Worm (Caenorhabditis elegans) whole organism, L2 larva: ENCODE measurements around the gene K10F12.7.

Source experiments
- F13H6.1 ChIP-seq: sonication (generic microtip); optimal IDR thresholded peaks from 2 replicates; lab custom pipeline; 2016; ENCODE audit warnings: missing genetic modification characterization, missing compliant biosample characterization
- R02D3.7 ChIP-seq: fragments of 150-350 bp; optimal IDR thresholded peaks from 2 replicates; lab custom pipeline; 2014; ENCODE audit warnings: missing biosample characterization, missing genetic modification characterization
- Y55F3AM.14 ChIP-seq: fragments of 200-800 bp; sonication (Bioruptor generic); optimal IDR thresholded peaks from 2 replicates; lab custom pipeline; 2018; ENCODE audit warnings: mild to moderate bottlenecking, missing genetic modification characterization, missing compliant biosample characterization
- ZK546.5 ChIP-seq: sonication (generic microtip); optimal IDR thresholded peaks from 2 replicates; lab custom pipeline; 2017; ENCODE audit warnings: missing biosample characterization, missing genetic modification characterization
- alr-1 ChIP-seq: fragments of 150-350 bp; optimal IDR thresholded peaks from 2 replicates; lab custom pipeline; 2014; ENCODE audit warnings: missing biosample characterization, missing genetic modification characterization
- aly-2 ChIP-seq: fragments of 150-350 bp; optimal IDR thresholded peaks from 2 replicates; lab custom pipeline; 2014; ENCODE audit warnings: missing biosample characterization, missing genetic modification characterization
- ama-1 ChIP-seq: fragments of 150-350 bp; optimal IDR thresholded peaks from 2 replicates; lab custom pipeline; 2018; ENCODE audit warnings: inconsistent platforms
- blmp-1 ChIP-seq: sonication (generic microtip); optimal IDR thresholded peaks from 2 replicates; lab custom pipeline; 2017; ENCODE audit warnings: missing genetic modification characterization, mild to moderate bottlenecking, missing compliant biosample characterization, antibody characterized with exemption, moderate library complexity; ENCODE audit not compliant: insufficient read depth
- ceh-16 ChIP-seq: fragments of 150-350 bp; optimal IDR thresholded peaks from 2 replicates; lab custom pipeline; 2014; ENCODE audit warnings: missing biosample characterization, missing genetic modification characterization
- ceh-82 ChIP-seq: fragments of 150-350 bp; optimal IDR thresholded peaks from 2 replicates; lab custom pipeline; 2014; ENCODE audit warnings: missing biosample characterization, missing genetic modification characterization
- crh-2 ChIP-seq: sonication (generic microtip); optimal IDR thresholded peaks from 2 replicates; lab custom pipeline; 2017; ENCODE audit warnings: missing biosample characterization, missing genetic modification characterization
- egl-27 ChIP-seq: sonication (generic microtip); optimal IDR thresholded peaks from 3 replicates; lab custom pipeline; 2017; ENCODE audit warnings: missing biosample characterization, missing genetic modification reagents, missing genetic modification characterization
- elt-1 ChIP-seq: fragments of 150-350 bp; optimal IDR thresholded peaks from 2 replicates; lab custom pipeline; 2014; ENCODE audit warnings: missing biosample characterization, missing genetic modification characterization
- fos-1 ChIP-seq: fragments of 150-350 bp; optimal IDR thresholded peaks from 2 replicates; lab custom pipeline; 2014; ENCODE audit warnings: missing biosample characterization, missing genetic modification characterization
- gmeb-1 ChIP-seq: fragments of 150-350 bp; optimal IDR thresholded peaks from 2 replicates; lab custom pipeline; 2014; ENCODE audit warnings: missing biosample characterization, missing genetic modification characterization
- lin-11 ChIP-seq: fragments of 150-350 bp; sonication (generic microtip); optimal IDR thresholded peaks from 2 replicates; lab custom pipeline; 2014; ENCODE audit warnings: missing biosample characterization, missing genetic modification characterization, inconsistent platforms, mixed read lengths
- lin-13 ChIP-seq: fragments of 150-350 bp; optimal IDR thresholded peaks from 2 replicates; lab custom pipeline; 2014; ENCODE audit warnings: missing biosample characterization, missing genetic modification reagents, missing genetic modification characterization
- lin-39 ChIP-seq: fragments of 150-350 bp; optimal IDR thresholded peaks from 2 replicates; lab custom pipeline; 2014; ENCODE audit warnings: missing biosample characterization, missing genetic modification reagents, missing genetic modification characterization
- lsy-2 ChIP-seq, 2 experiments: fragments of 150-350 bp in 1 of 2; sonication (generic microtip) in 1 of 2; optimal IDR thresholded peaks; 2 replicates each; lab custom pipeline; 2014 to 2017; ENCODE audit warnings: missing biosample characterization in 2 of 2, missing genetic modification characterization in 2 of 2
- mbf-1 ChIP-seq: sonication (generic microtip); optimal IDR thresholded peaks from 2 replicates; lab custom pipeline; 2017; ENCODE audit warnings: missing biosample characterization, missing genetic modification characterization
- mdl-1 ChIP-seq, 2 experiments: fragments of 150-350 bp in 1 of 2; sonication (generic microtip) in 1 of 2; optimal IDR thresholded peaks; 2 replicates each; lab custom pipeline; 2017; ENCODE audit warnings: missing biosample characterization in 2 of 2, missing genetic modification characterization in 2 of 2
- nhr-10 ChIP-seq: sonication (generic microtip); optimal IDR thresholded peaks from 2 replicates; lab custom pipeline; 2017; ENCODE audit warnings: missing biosample characterization, missing genetic modification characterization
- nhr-11 ChIP-seq: fragments of 150-350 bp; optimal IDR thresholded peaks from 2 replicates; lab custom pipeline; 2014; ENCODE audit warnings: missing biosample characterization, missing genetic modification characterization
- nhr-12 ChIP-seq: fragments of 150-350 bp; optimal IDR thresholded peaks from 2 replicates; lab custom pipeline; 2014; ENCODE audit warnings: missing biosample characterization, missing genetic modification characterization
- nhr-21 ChIP-seq: fragments of 150-350 bp; optimal IDR thresholded peaks from 2 replicates; lab custom pipeline; 2014; ENCODE audit warnings: missing biosample characterization, missing genetic modification characterization
- nhr-23 ChIP-seq: fragments of 150-350 bp; optimal IDR thresholded peaks from 2 replicates; lab custom pipeline; 2014; ENCODE audit warnings: missing biosample characterization, missing genetic modification reagents, missing genetic modification characterization
- nhr-237 ChIP-seq: fragments of 150-350 bp; optimal IDR thresholded peaks from 2 replicates; lab custom pipeline; 2014; ENCODE audit warnings: missing biosample characterization, missing genetic modification characterization
- nhr-25 ChIP-seq: fragments of 150-350 bp; sonication (generic microtip); optimal IDR thresholded peaks from 3 replicates; lab custom pipeline; 2014; ENCODE audit warnings: missing biosample characterization, missing genetic modification characterization
- nhr-6 ChIP-seq: fragments of 150-350 bp; optimal IDR thresholded peaks from 2 replicates; lab custom pipeline; 2014; ENCODE audit warnings: missing biosample characterization, missing genetic modification characterization
- peb-1 ChIP-seq: fragments of 150-350 bp; optimal IDR thresholded peaks from 2 replicates; lab custom pipeline; 2014; ENCODE audit warnings: missing biosample characterization, missing genetic modification characterization
- skn-1 ChIP-seq: sonication (generic microtip); optimal IDR thresholded peaks from 2 replicates; lab custom pipeline; 2017; ENCODE audit warnings: missing biosample characterization, missing genetic modification characterization
- sma-3 ChIP-seq: sonication (generic microtip); optimal IDR thresholded peaks from 2 replicates; lab custom pipeline; 2016; ENCODE audit warnings: missing genetic modification reagents, missing genetic modification characterization, missing compliant biosample characterization
- sma-9 ChIP-seq, 2 experiments: fragments of 150-350 bp in 1 of 2; sonication (generic microtip) in 1 of 2; optimal IDR thresholded peaks; 2 replicates each; lab custom pipeline; 2014 to 2016; ENCODE audit warnings: missing genetic modification characterization in 2 of 2, mild to moderate bottlenecking in 1 of 2, missing biosample characterization in 1 of 2, missing compliant biosample characterization in 1 of 2, missing genetic modification reagents in 1 of 2, moderate library complexity in 1 of 2
- unc-39 ChIP-seq: fragments of 150-350 bp; optimal IDR thresholded peaks from 2 replicates; lab custom pipeline; 2014; ENCODE audit warnings: missing biosample characterization, missing genetic modification characterization
- unc-55 ChIP-seq: fragments of 150-350 bp; sonication (generic microtip); optimal IDR thresholded peaks from 3 replicates; lab custom pipeline; 2014; ENCODE audit warnings: missing biosample characterization, missing genetic modification reagents, missing genetic modification characterization
- unc-62 ChIP-seq: fragments of 150-350 bp; optimal IDR thresholded peaks from 2 replicates; lab custom pipeline; 2014; ENCODE audit warnings: missing biosample characterization, missing genetic modification reagents, missing genetic modification characterization
- zag-1 ChIP-seq: fragments of 150-350 bp; optimal IDR thresholded peaks from 2 replicates; lab custom pipeline; 2014; ENCODE audit warnings: missing biosample characterization, missing genetic modification characterization
- ztf-1 ChIP-seq: fragments of 200-800 bp; sonication (Bioruptor generic); conservative IDR thresholded peaks from 2 replicates; pipeline ENCODE4 v1.3.6; 2022; ENCODE audit warnings: missing genetic modification characterization, missing compliant biosample characterization
- ztf-4 ChIP-seq: fragments of 150-350 bp; optimal IDR thresholded peaks from 2 replicates; lab custom pipeline; 2014; ENCODE audit warnings: missing biosample characterization, missing genetic modification characterization

Gene K10F12.7

DNA sequence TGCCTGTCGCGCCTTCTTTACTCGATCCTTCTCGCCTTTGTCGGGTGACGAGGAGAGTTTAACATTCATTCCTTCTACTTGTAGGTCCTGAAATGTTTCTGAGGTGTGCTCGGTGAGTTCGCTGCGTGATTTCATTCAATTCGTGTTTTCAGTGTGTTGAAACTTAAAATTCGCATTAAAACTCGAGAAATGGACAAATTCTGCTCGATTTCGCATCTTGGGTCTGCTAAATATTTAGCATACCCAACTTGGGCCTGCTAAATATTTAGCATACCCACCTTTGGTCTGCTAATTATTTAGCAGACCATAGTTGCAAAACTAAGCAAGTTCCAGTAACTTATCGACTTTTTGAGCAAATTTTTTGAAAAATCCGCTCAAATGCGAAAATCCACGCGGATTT lies 35.0 kb downstream of the K10F12.7 start:
- no peak for TF ChIP-seq nhr-6 (tag; lab: Kevin White, UChicago)
- no peak for TF ChIP-seq ama-1
- TF ChIP-seq unc-39 (tag; lab: Kevin White, UChicago), result no peak
- no peak for TF ChIP-seq egl-27
- TF ChIP-seq ceh-82 (tag; lab: Kevin White, UChicago), result no peak
- TF ChIP-seq crh-2 (tag; lab: Kevin White, UChicago), result no peak
- no peak for TF ChIP-seq lsy-2 (tag; optimal IDR thresholded peaks at IDR 0.05; lab: Kevin White, UChicago)
- TF ChIP-seq lin-13 (GFP tag; lab: Kevin White, UChicago), result no peak
- TF ChIP-seq nhr-11, result no peak
- TF ChIP-seq mdl-1 (tag; optimal IDR thresholded peaks at IDR 0.05; lab: Kevin White, UChicago), result no peak
- TF ChIP-seq Y55F3AM.14 (GFP tag; lab: Kevin White, UChicago), result no peak
- no peak for TF ChIP-seq skn-1
- TF ChIP-seq gmeb-1 (tag; lab: Kevin White, UChicago), result no peak
- TF ChIP-seq nhr-12 (tag; lab: Kevin White, UChicago), result no peak
- no peak for TF ChIP-seq zag-1
- no peak for TF ChIP-seq sma-3 (GFP tag; lab: Kevin White, UChicago)
- no peak for TF ChIP-seq peb-1 (tag; lab: Kevin White, UChicago)
- no peak for TF ChIP-seq ceh-16 (tag; lab: Kevin White, UChicago)

DNA sequence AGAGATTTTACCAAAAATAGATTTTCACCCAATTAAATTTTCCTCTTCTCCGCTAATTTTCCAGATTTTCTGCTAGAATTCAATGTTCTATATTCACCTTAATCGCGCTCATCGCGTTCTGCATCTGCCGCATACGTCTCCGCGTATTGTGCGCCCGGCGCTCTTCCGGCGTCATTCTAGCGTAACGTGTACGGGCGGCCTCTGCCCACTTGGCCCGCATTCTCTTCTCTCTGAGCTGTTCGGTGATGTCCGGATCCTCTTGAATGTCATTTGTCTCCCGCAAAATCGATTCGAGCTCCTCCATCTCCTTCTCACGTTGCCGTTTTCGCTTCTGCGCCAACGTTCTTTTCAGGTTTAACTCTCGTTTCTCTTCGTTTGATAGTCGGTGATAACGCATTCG lies 35.4 kb downstream of the K10F12.7 start:
- TF ChIP-seq blmp-1 (tag; lab: Kevin White, UChicago) (no peak), Y55F3AM.14 (GFP tag; lab: Kevin White, UChicago) (no peak), ama-1 (no peak), alr-1 (tag; lab: Kevin White, UChicago) (no peak), ztf-1 (GFP tag; lab: Robert Waterston, UW) (no peak), sma-3 (GFP tag; lab: Kevin White, UChicago) (no peak), unc-39 (tag; lab: Kevin White, UChicago) (no peak), skn-1 (no peak), nhr-11 (no peak)

DNA sequence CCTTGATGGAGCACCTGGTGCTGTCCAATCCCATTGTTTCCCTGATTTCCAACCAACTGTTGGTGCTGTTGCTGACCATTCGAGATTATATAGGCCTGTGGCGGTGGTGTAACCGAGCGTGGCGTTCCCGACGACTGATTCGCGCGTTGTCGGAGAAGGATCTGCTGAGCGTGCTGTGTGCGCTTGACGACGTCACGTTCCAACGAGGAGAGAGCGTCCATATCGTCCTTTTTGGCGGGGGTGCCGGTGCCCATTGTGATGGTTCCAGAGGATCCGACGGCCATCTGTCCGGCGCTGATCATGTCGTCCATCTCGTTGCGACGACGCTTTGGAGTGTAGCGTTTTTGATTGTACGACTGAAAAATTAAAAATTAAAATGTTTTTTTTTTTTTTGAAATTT lies 36.9 kb downstream of the K10F12.7 start:
- TF ChIP-seq ama-1, result peak; percentile 27
- no peak for TF ChIP-seq alr-1 (tag; lab: Kevin White, UChicago)
- TF ChIP-seq ZK546.5, result no peak
- no peak for TF ChIP-seq sma-9 (GFP tag; optimal IDR thresholded peaks at IDR 0.05; lab: Kevin White, UChicago)
- TF ChIP-seq sma-9 (tag; optimal IDR thresholded peaks at IDR 0.05; lab: Kevin White, UChicago), result no peak
- TF ChIP-seq blmp-1 (tag; lab: Kevin White, UChicago), result no peak
- TF ChIP-seq lin-39 (tag; lab: Kevin White, UChicago), result no peak
- no peak for TF ChIP-seq lin-13 (GFP tag; lab: Kevin White, UChicago)
- TF ChIP-seq mdl-1 (tag; optimal IDR thresholded peaks at IDR 0.05; lab: Kevin White, UChicago), result no peak

DNA sequence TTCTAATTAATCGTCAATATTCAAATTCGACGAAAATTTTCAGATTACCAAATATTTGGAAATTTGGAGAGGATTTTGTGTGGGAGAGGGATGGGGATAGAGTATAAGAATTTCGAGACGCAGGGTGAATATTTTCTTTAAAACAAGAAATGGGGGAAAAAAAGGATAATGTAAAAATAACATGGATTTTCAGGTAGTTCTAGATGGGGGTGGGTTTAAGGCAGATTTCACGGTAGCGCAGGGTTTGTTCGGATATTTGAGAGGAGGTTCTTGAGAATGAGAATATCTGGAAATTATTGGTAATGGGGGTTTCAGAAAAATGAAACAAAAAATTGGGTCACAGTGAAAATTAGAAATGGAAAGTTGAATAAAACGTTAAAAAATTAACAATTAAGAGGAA lies 38.0 kb downstream of the K10F12.7 start:
- TF ChIP-seq nhr-237 (tag; lab: Kevin White, UChicago) (no peak), nhr-25 (peak; percentile 57), unc-62 (GFP tag; lab: Kevin White, UChicago) (no peak), lsy-2 (tag; optimal IDR thresholded peaks at IDR 0.05; lab: Kevin White, UChicago) (no peak), nhr-21 (tag; lab: Kevin White, UChicago) (peak; percentile 59), skn-1 (no peak), peb-1 (tag; lab: Kevin White, UChicago) (no peak), fos-1 (tag; lab: Kevin White, UChicago) (no peak), alr-1 (tag; lab: Kevin White, UChicago) (no peak), ZK546.5 (no peak), lin-39 (tag; lab: Kevin White, UChicago) (no peak), nhr-6 (tag; lab: Kevin White, UChicago) (no peak), ztf-1 (GFP tag; lab: Robert Waterston, UW) (no peak), zag-1 (no peak), ztf-4 (tag; lab: Kevin White, UChicago) (no peak), nhr-12 (tag; lab: Kevin White, UChicago) (no peak), sma-9 (GFP tag; optimal IDR thresholded peaks at IDR 0.05; lab: Kevin White, UChicago) (no peak), sma-9 (tag; optimal IDR thresholded peaks at IDR 0.05; lab: Kevin White, UChicago) (no peak), unc-55 (GFP tag; lab: Kevin White, UChicago) (no peak), lin-13 (GFP tag; lab: Kevin White, UChicago) (no peak), sma-3 (GFP tag; lab: Kevin White, UChicago) (peak; percentile 3), R02D3.7 (tag; lab: Kevin White, UChicago) (no peak), egl-27 (no peak), blmp-1 (tag; lab: Kevin White, UChicago) (no peak), ama-1 (peak; percentile 45), mbf-1 (tag; lab: Kevin White, UChicago) (no peak), lin-11 (tag; lab: Kevin White, UChicago) (no peak), gmeb-1 (tag; lab: Kevin White, UChicago) (no peak), F13H6.1 (tag; lab: Kevin White, UChicago) (peak; percentile 20), unc-39 (tag; lab: Kevin White, UChicago) (no peak), elt-1 (no peak), nhr-10 (no peak), mdl-1 (tag; optimal IDR thresholded peaks at IDR 0.05; lab: Kevin White, UChicago) (no peak), ceh-82 (tag; lab: Kevin White, UChicago) (no peak), aly-2 (tag; lab: Kevin White, UChicago) (no peak), ceh-16 (tag; lab: Kevin White, UChicago) (no peak), nhr-23 (tag; lab: Kevin White, UChicago) (no peak)
